Worm (Caenorhabditis elegans) whole organism, L1 larva: Measurements from ENCODE around the gene F59A1.15.

Experiments used
- C04F5.9 ChIP-seq: sonication (generic microtip); optimal IDR thresholded peaks from 2 replicates; lab custom pipeline; 2016; ENCODE audit warnings: missing genetic modification characterization, missing compliant biosample characterization
- aly-2 ChIP-seq: fragments of 150-350 bp; optimal IDR thresholded peaks from 2 replicates; lab custom pipeline; 2014; ENCODE audit warnings: missing biosample characterization, missing genetic modification characterization
- ceh-63 ChIP-seq: fragments of 200-800 bp; sonication (Bioruptor generic); optimal IDR thresholded peaks from 2 replicates; lab custom pipeline; 2018; ENCODE audit warnings: mild to moderate bottlenecking, missing genetic modification characterization, missing compliant biosample characterization
- ceh-8 ChIP-seq: fragments of 200-800 bp; sonication (Bioruptor generic); optimal IDR thresholded peaks from 2 replicates; lab custom pipeline; 2018; ENCODE audit warnings: mild to moderate bottlenecking, missing genetic modification characterization, moderate library complexity, missing compliant biosample characterization
- ceh-82 ChIP-seq, 3 experiments: fragments of 150-350 bp in 1 of 3; sonication (generic microtip) in 2 of 3; optimal IDR thresholded peaks; 2 replicates each; lab custom pipeline; 2014 to 2017; ENCODE audit warnings: missing biosample characterization in 3 of 3, missing genetic modification characterization in 3 of 3
- ceh-88 ChIP-seq: fragments of 200-800 bp; sonication (Bioruptor generic); IDR thresholded peaks from 2 replicates; pipeline ENCODE4 v1.3.6; 2022; ENCODE audit warnings: missing genetic modification characterization, missing compliant biosample characterization
- ceh-90 ChIP-seq: sonication (generic microtip); optimal IDR thresholded peaks from 2 replicates; lab custom pipeline; 2016; ENCODE audit warnings: missing genetic modification characterization, missing compliant biosample characterization
- dpl-1 ChIP-seq, 3 experiments: fragments of 150-350 bp in 2 of 3; sonication (generic microtip) in 1 of 3; optimal IDR thresholded peaks; 2 replicates each; lab custom pipeline; 2014 to 2017; ENCODE audit warnings: missing biosample characterization in 3 of 3, missing genetic modification characterization in 3 of 3, missing genetic modification reagents in 3 of 3
- efl-1 ChIP-seq, 4 experiments: fragments of 150-350 bp; optimal IDR thresholded peaks in 3 of 4; peaks in 1 of 4; 1 replicate in 1 of 4; 2 replicates in 3 of 4; lab custom pipeline; 2014; ENCODE audit warnings: missing biosample characterization in 2 of 4, missing genetic modification characterization in 2 of 4, missing genetic modification reagents in 2 of 4
- egl-13 ChIP-seq: sonication (generic microtip); optimal IDR thresholded peaks from 2 replicates; lab custom pipeline; 2016; ENCODE audit warnings: missing genotype, missing genetic modification reagents, missing genetic modification characterization, missing compliant biosample characterization
- elt-2 ChIP-seq: sonication (generic microtip); optimal IDR thresholded peaks from 2 replicates; lab custom pipeline; 2016; ENCODE audit warnings: missing genetic modification characterization, mild to moderate bottlenecking, inconsistent platforms, missing compliant biosample characterization, missing genetic modification reagents
- ets-5 ChIP-seq: fragments of 200-800 bp; sonication (Bioruptor generic); IDR thresholded peaks from 2 replicates; pipeline ENCODE4 v1.3.6; 2022; ENCODE audit warnings: missing genetic modification characterization, missing compliant biosample characterization
- fkh-10 ChIP-seq: sonication (generic microtip); optimal IDR thresholded peaks from 2 replicates; lab custom pipeline; 2017; ENCODE audit warnings: missing biosample characterization, missing genetic modification reagents, missing genetic modification characterization
- hlh-17 ChIP-seq: fragments of 200-800 bp; sonication (Bioruptor generic); optimal IDR thresholded peaks from 2 replicates; lab custom pipeline; 2018; ENCODE audit warnings: missing genetic modification characterization, mild to moderate bottlenecking, missing compliant biosample characterization, moderate library complexity, borderline replicate concordance
- hlh-4 ChIP-seq: sonication (generic microtip); optimal IDR thresholded peaks from 2 replicates; lab custom pipeline; 2016; ENCODE audit warnings: mild to moderate bottlenecking, missing genetic modification characterization, missing compliant biosample characterization
- hpl-2 ChIP-seq: fragments of 150-350 bp; optimal IDR thresholded peaks from 2 replicates; lab custom pipeline; 2014; ENCODE audit warnings: missing biosample characterization, missing genetic modification reagents, missing genetic modification characterization
- irx-1 ChIP-seq: sonication (generic microtip); optimal IDR thresholded peaks from 2 replicates; lab custom pipeline; 2016; ENCODE audit warnings: missing genetic modification characterization, missing compliant biosample characterization
- isw-1 ChIP-seq: fragments of 200-800 bp; sonication (Bioruptor generic); IDR thresholded peaks from 2 replicates; pipeline ENCODE4 v1.3.6; 2022; ENCODE audit warnings: missing genetic modification characterization, missing compliant biosample characterization
- lin-14 ChIP-seq: fragments of 200-800 bp; sonication (Bioruptor generic); optimal IDR thresholded peaks from 2 replicates; lab custom pipeline; 2018; ENCODE audit warnings: mild to moderate bottlenecking, missing genetic modification characterization, moderate library complexity, missing compliant biosample characterization
- lin-35 ChIP-seq, 2 experiments: fragments of 150-350 bp; optimal IDR thresholded peaks; 2 replicates each; lab custom pipeline; 2014; ENCODE audit warnings: missing biosample characterization in 2 of 2, missing genetic modification characterization in 2 of 2, missing genetic modification reagents in 2 of 2
- lin-39 ChIP-seq: fragments of 150-350 bp; optimal IDR thresholded peaks from 2 replicates; lab custom pipeline; 2014; ENCODE audit warnings: missing biosample characterization, missing genetic modification reagents, missing genetic modification characterization
- lir-3 ChIP-seq: sonication (generic microtip); optimal IDR thresholded peaks from 2 replicates; lab custom pipeline; 2016; ENCODE audit warnings: mild to moderate bottlenecking, missing genetic modification characterization, moderate library complexity, missing compliant biosample characterization; ENCODE audit not compliant: poor library complexity
- lsy-2 ChIP-seq, 2 experiments: fragments of 150-350 bp; optimal IDR thresholded peaks; 2 replicates each; lab custom pipeline; 2014; ENCODE audit warnings: missing biosample characterization in 2 of 2, missing genetic modification characterization in 2 of 2
- mab-9 ChIP-seq: fragments of 200-800 bp; sonication (Bioruptor generic); IDR thresholded peaks from 2 replicates; pipeline ENCODE4 v1.3.6; 2022; ENCODE audit warnings: missing genetic modification reagents, missing genetic modification characterization, missing compliant biosample characterization
- nhr-11 ChIP-seq: fragments of 150-350 bp; optimal IDR thresholded peaks from 2 replicates; lab custom pipeline; 2014; ENCODE audit warnings: missing biosample characterization, missing genetic modification characterization
- nhr-19 ChIP-seq: fragments of 200-800 bp; sonication (Bioruptor generic); conservative IDR thresholded peaks from 2 replicates; pipeline ENCODE4 v1.3.6; 2022; ENCODE audit warnings: missing genetic modification characterization, missing compliant biosample characterization
- nhr-20 ChIP-seq: sonication (generic microtip); optimal IDR thresholded peaks from 2 replicates; lab custom pipeline; 2016; ENCODE audit warnings: mild to moderate bottlenecking, missing genetic modification characterization, missing compliant biosample characterization
- nhr-47 ChIP-seq: sonication (generic microtip); optimal IDR thresholded peaks from 2 replicates; lab custom pipeline; 2016; ENCODE audit warnings: mild to moderate bottlenecking, missing genetic modification characterization, moderate library complexity, missing compliant biosample characterization
- nhr-71 ChIP-seq: sonication (generic microtip); optimal IDR thresholded peaks from 2 replicates; lab custom pipeline; 2016; ENCODE audit warnings: mild to moderate bottlenecking, missing genetic modification characterization, moderate library complexity, missing compliant biosample characterization
- nhr-77 ChIP-seq: fragments of 150-350 bp; optimal IDR thresholded peaks from 2 replicates; lab custom pipeline; 2014; ENCODE audit warnings: missing biosample characterization, missing genetic modification characterization
- nhr-85 ChIP-seq: sonication (generic microtip); peaks from one replicate; lab custom pipeline; 2016; ENCODE audit warnings: missing genetic modification characterization, inconsistent platforms, missing compliant biosample characterization
- rnt-1 ChIP-seq: sonication (generic microtip); optimal IDR thresholded peaks from 2 replicates; lab custom pipeline; 2016; ENCODE audit warnings: mild to moderate bottlenecking, missing genetic modification characterization, moderate library complexity, missing compliant biosample characterization
- skn-1 ChIP-seq: fragments of 150-350 bp; optimal IDR thresholded peaks from 2 replicates; lab custom pipeline; 2014; ENCODE audit warnings: missing biosample characterization, missing genetic modification characterization
- tbx-2 ChIP-seq: sonication (generic microtip); optimal IDR thresholded peaks from 2 replicates; lab custom pipeline; 2016; ENCODE audit warnings: missing genetic modification characterization, missing compliant biosample characterization
- unc-30 ChIP-seq: sonication (generic microtip); optimal IDR thresholded peaks from 2 replicates; lab custom pipeline; 2017; ENCODE audit warnings: missing biosample characterization, missing genetic modification characterization
- unc-86 ChIP-seq: sonication (generic microtip); optimal IDR thresholded peaks from 2 replicates; lab custom pipeline; 2016; ENCODE audit warnings: missing genetic modification characterization, missing compliant biosample characterization
- unc-98 ChIP-seq: fragments of 200-800 bp; sonication (Bioruptor generic); IDR thresholded peaks from 2 replicates; pipeline ENCODE4 v1.3.6; 2022; ENCODE audit warnings: missing genetic modification characterization, missing compliant biosample characterization
- vab-15 ChIP-seq: sonication (generic microtip); optimal IDR thresholded peaks from 2 replicates; lab custom pipeline; 2017; ENCODE audit warnings: missing genotype, mild to moderate bottlenecking, missing genetic modification characterization, missing compliant biosample characterization
- zag-1 ChIP-seq: fragments of 150-350 bp; optimal IDR thresholded peaks from 2 replicates; lab custom pipeline; 2014; ENCODE audit warnings: missing biosample characterization, missing genetic modification characterization
- zip-4 ChIP-seq: fragments of 200-800 bp; sonication (Bioruptor generic); optimal IDR thresholded peaks from 2 replicates; lab custom pipeline; 2018; ENCODE audit warnings: mild to moderate bottlenecking, missing genetic modification characterization, moderate library complexity, missing compliant biosample characterization
- ztf-11 ChIP-seq, 2 experiments: sonication (generic microtip); optimal IDR thresholded peaks; 2 replicates each; lab custom pipeline; 2016 to 2017; ENCODE audit warnings: missing genetic modification characterization in 2 of 2, missing biosample characterization in 1 of 2, missing compliant biosample characterization in 1 of 2

F59A1.15 gene

ce11 chrV:17683763-17684162 lies at the start of gene F59A1.15:
F59A1.15 (minus strand) TSS chrV:17683863.
- TF ChIP-seq nhr-77 (tag; lab: Kevin White, UChicago) (no peak), mab-9 (no peak), fkh-10 (GFP tag; lab: Kevin White, UChicago) (no peak), nhr-47 (no peak), aly-2 (tag; lab: Kevin White, UChicago) (no peak), C04F5.9 (tag; lab: Kevin White, UChicago) (no peak), unc-30 (tag; lab: Kevin White, UChicago) (no peak), vab-15 (no peak), irx-1 (no peak), egl-13 (tag; lab: Kevin White, UChicago) (no peak), zag-1 (tag; lab: Kevin White, UChicago) (no peak), lin-35 (GFP tag; optimal IDR thresholded peaks at IDR 0.05; lab: Kevin White, UChicago) (no peak), ceh-82 (tag; optimal IDR thresholded peaks at IDR 0.05; lab: Kevin White, UChicago) (no peak), hpl-2 (GFP tag; lab: Kevin White, UChicago) (no peak), lsy-2 (tag; optimal IDR thresholded peaks at IDR 0.05; lab: Kevin White, UChicago) (no peak)

DNA sequence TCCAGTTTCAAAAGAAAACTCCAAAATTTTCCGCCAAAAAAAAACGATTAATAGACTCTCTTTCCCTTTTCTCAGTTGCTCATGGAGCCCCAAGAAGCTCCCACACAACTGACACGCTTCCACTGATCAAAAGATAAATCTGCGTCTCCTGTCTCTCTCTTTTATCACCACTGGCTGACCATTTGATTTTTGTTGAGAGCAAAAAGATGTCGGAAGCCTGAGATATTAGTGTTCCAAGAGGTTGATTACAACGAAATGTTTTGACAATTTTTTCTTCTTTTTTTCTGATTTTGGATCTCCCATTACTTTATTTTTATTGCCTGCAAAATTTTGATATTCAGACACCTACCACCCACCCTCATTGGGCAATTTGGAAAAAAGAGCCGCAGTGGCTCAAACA lies 48.9 kb upstream of the F59A1.15 start, which contains the start of gene twk-42:
Gene twk-42, minus strand, starts transcription at position 101 of the 400 bp plus-strand sequence.
- no peak for TF ChIP-seq isw-1 (GFP tag; lab: Robert Waterston, UW)
- TF ChIP-seq unc-86 (tag; lab: Kevin White, UChicago) = no peak
- peak; percentile 29 for TF ChIP-seq rnt-1 (tag; lab: Kevin White, UChicago)
- TF ChIP-seq hlh-17 (GFP tag; lab: Kevin White, UChicago) = no peak

- TF ChIP-seq lsy-2 (tag; optimal IDR thresholded peaks at IDR 0.05; lab: Kevin White, UChicago) = peak in 1 of 2 experiments; percentile 32
- peak; percentile 53 for TF ChIP-seq lin-14
- TF ChIP-seq zag-1 (tag; lab: Kevin White, UChicago) = no peak
- peak; percentile 70 for TF ChIP-seq nhr-71 (tag; lab: Kevin White, UChicago)
- no peak for TF ChIP-seq lin-35 (GFP tag; optimal IDR thresholded peaks at IDR 0.05; lab: Kevin White, UChicago)
- TF ChIP-seq vab-15 = peak; percentile 69
- no peak for TF ChIP-seq ceh-88
- TF ChIP-seq ceh-63 = no peak
- TF ChIP-seq nhr-11 (tag; lab: Kevin White, UChicago) = peak; percentile 33
- TF ChIP-seq lin-39 (tag; lab: Kevin White, UChicago) = peak; percentile 68
- peak; percentile 3 for TF ChIP-seq tbx-2
- TF ChIP-seq nhr-19 (GFP tag; lab: Robert Waterston, UW) = peak; percentile 47
- TF ChIP-seq efl-1 (optimal IDR thresholded peaks at IDR 0.05; lab: Kevin White, UChicago) = no peak
- TF ChIP-seq efl-1 (GFP tag; optimal IDR thresholded peaks at IDR 0.05 in 1 of 2; lab: Kevin White, UChicago) = peak in 1 of 2 experiments; percentile 75
- TF ChIP-seq rnt-1 (tag; lab: Kevin White, UChicago) = peak; percentile 74
- TF ChIP-seq nhr-20 (tag; lab: Kevin White, UChicago) = peak; percentile 4
- no peak for TF ChIP-seq isw-1 (GFP tag; lab: Robert Waterston, UW)
Measured at ce11 chrV:17728757-17729156, 45.1 kb upstream of the F59A1.15 start.

DNA sequence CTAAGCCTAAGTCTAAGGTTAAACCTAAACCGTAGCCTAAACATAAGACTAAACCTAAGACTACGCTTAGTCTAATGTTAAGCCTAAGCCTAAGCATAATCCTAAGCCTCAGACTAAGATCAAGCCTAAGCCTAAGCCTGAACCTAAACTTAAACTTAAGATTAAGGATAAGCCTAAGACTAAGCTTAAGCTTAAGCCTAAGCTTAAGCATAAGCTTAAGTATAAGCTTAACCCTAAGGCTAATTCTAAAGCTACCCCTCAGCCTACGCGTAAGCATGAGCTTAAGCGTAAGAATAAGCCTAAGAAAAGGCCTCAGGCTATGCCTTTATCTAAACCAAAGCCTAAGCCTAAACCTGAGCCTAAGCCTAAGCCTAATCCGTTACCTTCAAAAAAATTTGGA lies 44.7 kb upstream of the F59A1.15 start:
- TF ChIP-seq lir-3 = no peak
- no peak for TF ChIP-seq dpl-1 (GFP tag; optimal IDR thresholded peaks at IDR 0.05; lab: Kevin White, UChicago)
- no peak for TF ChIP-seq lin-39 (tag; lab: Kevin White, UChicago)
- TF ChIP-seq hlh-4 = no peak
- TF ChIP-seq hpl-2 (GFP tag; lab: Kevin White, UChicago) = no peak
- TF ChIP-seq, all 84 proteins: peak for 0

- TF ChIP-seq lin-14 (no peak), nhr-85 (tag; lab: Kevin White, UChicago) (no peak), unc-98 (no peak), dpl-1 (GFP tag; optimal IDR thresholded peaks at IDR 0.05; lab: Kevin White, UChicago) (no peak), ceh-8 (GFP tag; lab: Kevin White, UChicago) (no peak), zip-4 (GFP tag; lab: Kevin White, UChicago) (no peak), skn-1 (tag; lab: Kevin White, UChicago) (no peak), elt-2 (tag; lab: Kevin White, UChicago) (no peak), ceh-90 (no peak), ets-5 (GFP tag; lab: Robert Waterston, UW) (no peak), egl-13 (tag; lab: Kevin White, UChicago) (no peak), ztf-11 (tag; optimal IDR thresholded peaks at IDR 0.05; lab: Kevin White, UChicago) (no peak)
Measured at ce11 chrV:17724704-17725103, 41.0 kb upstream of the F59A1.15 start, which contains the start of gene fat-5. fat-5 (plus strand) TSS chrV:17725004.
